Worm (Caenorhabditis elegans) whole organism, L1 larva: ENCODE measurements around the gene rps-18.

Experiments used
- C16A3.4 ChIP-seq: fragments of 150-350 bp; optimal IDR thresholded peaks from 2 replicates; lab custom pipeline; 2014; ENCODE audit warnings: missing biosample characterization, missing genetic modification characterization
- aha-1 ChIP-seq: fragments of 150-350 bp; optimal IDR thresholded peaks from 2 replicates; lab custom pipeline; 2014; ENCODE audit warnings: missing biosample characterization, missing genetic modification characterization
- blmp-1 ChIP-seq: fragments of 150-350 bp; optimal IDR thresholded peaks from 2 replicates; lab custom pipeline; 2014; ENCODE audit warnings: missing biosample characterization, missing genetic modification characterization
- ceh-8 ChIP-seq: fragments of 200-800 bp; sonication (Bioruptor generic); optimal IDR thresholded peaks from 2 replicates; lab custom pipeline; 2018; ENCODE audit warnings: mild to moderate bottlenecking, missing genetic modification characterization, moderate library complexity, missing compliant biosample characterization
- ceh-82 ChIP-seq, 3 experiments: fragments of 150-350 bp in 1 of 3; sonication (generic microtip) in 2 of 3; optimal IDR thresholded peaks; 2 replicates each; lab custom pipeline; 2014 to 2017; ENCODE audit warnings: missing biosample characterization in 3 of 3, missing genetic modification characterization in 3 of 3
- ces-1 ChIP-seq: fragments of 150-350 bp; optimal IDR thresholded peaks from 2 replicates; lab custom pipeline; 2014; ENCODE audit warnings: missing biosample characterization, missing genetic modification reagents, missing genetic modification characterization
- dpl-1 ChIP-seq, 3 experiments: fragments of 150-350 bp in 2 of 3; sonication (generic microtip) in 1 of 3; optimal IDR thresholded peaks; 2 replicates each; lab custom pipeline; 2014 to 2017; ENCODE audit warnings: missing biosample characterization in 3 of 3, missing genetic modification characterization in 3 of 3, missing genetic modification reagents in 3 of 3
- dsc-1 ChIP-seq: sonication (generic microtip); optimal IDR thresholded peaks from 2 replicates; lab custom pipeline; 2016; ENCODE audit warnings: mild to moderate bottlenecking, missing genetic modification characterization, missing compliant biosample characterization
- efl-1 ChIP-seq, 4 experiments: fragments of 150-350 bp; optimal IDR thresholded peaks in 3 of 4; peaks in 1 of 4; 1 replicate in 1 of 4; 2 replicates in 3 of 4; lab custom pipeline; 2014; ENCODE audit warnings: missing biosample characterization in 2 of 4, missing genetic modification characterization in 2 of 4, missing genetic modification reagents in 2 of 4
- egl-13 ChIP-seq: sonication (generic microtip); optimal IDR thresholded peaks from 2 replicates; lab custom pipeline; 2016; ENCODE audit warnings: missing genotype, missing genetic modification reagents, missing genetic modification characterization, missing compliant biosample characterization
- elt-3 ChIP-seq, 6 experiments: fragments of 150-350 bp in 1 of 6; sonication (generic microtip); optimal IDR thresholded peaks; 2 replicates each; lab custom pipeline; 2017 to 2018; ENCODE audit warnings: missing biosample characterization in 6 of 6, missing genetic modification characterization in 6 of 6, inconsistent platforms in 1 of 6
- ets-5 ChIP-seq: fragments of 200-800 bp; sonication (Bioruptor generic); IDR thresholded peaks from 2 replicates; pipeline ENCODE4 v1.3.6; 2022; ENCODE audit warnings: missing genetic modification characterization, missing compliant biosample characterization
- fkh-10 ChIP-seq: sonication (generic microtip); optimal IDR thresholded peaks from 2 replicates; lab custom pipeline; 2017; ENCODE audit warnings: missing biosample characterization, missing genetic modification reagents, missing genetic modification characterization
- fkh-8 ChIP-seq: sonication (generic microtip); optimal IDR thresholded peaks from 2 replicates; lab custom pipeline; 2016; ENCODE audit warnings: mild to moderate bottlenecking, missing genetic modification characterization, missing compliant biosample characterization
- fos-1 ChIP-seq: fragments of 150-350 bp; optimal IDR thresholded peaks from 2 replicates; lab custom pipeline; 2014; ENCODE audit warnings: missing biosample characterization, missing genetic modification characterization
- grh-1 ChIP-seq: fragments of 200-800 bp; sonication (Bioruptor generic); IDR thresholded peaks from 2 replicates; pipeline ENCODE4 v1.3.6; 2022; ENCODE audit warnings: missing genetic modification reagents, missing genetic modification characterization, missing compliant biosample characterization
- hlh-17 ChIP-seq: fragments of 200-800 bp; sonication (Bioruptor generic); optimal IDR thresholded peaks from 2 replicates; lab custom pipeline; 2018; ENCODE audit warnings: missing genetic modification characterization, mild to moderate bottlenecking, missing compliant biosample characterization, moderate library complexity, borderline replicate concordance
- irx-1 ChIP-seq: sonication (generic microtip); optimal IDR thresholded peaks from 2 replicates; lab custom pipeline; 2016; ENCODE audit warnings: missing genetic modification characterization, missing compliant biosample characterization
- jun-1 ChIP-seq: fragments of 150-350 bp; optimal IDR thresholded peaks from 2 replicates; lab custom pipeline; 2014; ENCODE audit warnings: missing biosample characterization, missing genetic modification reagents, missing genetic modification characterization
- lin-13 ChIP-seq: fragments of 150-350 bp; optimal IDR thresholded peaks from 2 replicates; lab custom pipeline; 2014; ENCODE audit warnings: missing biosample characterization, missing genetic modification reagents, missing genetic modification characterization
- lin-14 ChIP-seq: fragments of 200-800 bp; sonication (Bioruptor generic); optimal IDR thresholded peaks from 2 replicates; lab custom pipeline; 2018; ENCODE audit warnings: mild to moderate bottlenecking, missing genetic modification characterization, moderate library complexity, missing compliant biosample characterization
- lin-35 ChIP-seq, 2 experiments: fragments of 150-350 bp; optimal IDR thresholded peaks; 2 replicates each; lab custom pipeline; 2014; ENCODE audit warnings: missing biosample characterization in 2 of 2, missing genetic modification characterization in 2 of 2, missing genetic modification reagents in 2 of 2
- lsy-2 ChIP-seq, 2 experiments: fragments of 150-350 bp; optimal IDR thresholded peaks; 2 replicates each; lab custom pipeline; 2014; ENCODE audit warnings: missing biosample characterization in 2 of 2, missing genetic modification characterization in 2 of 2
- mab-9 ChIP-seq: fragments of 200-800 bp; sonication (Bioruptor generic); IDR thresholded peaks from 2 replicates; pipeline ENCODE4 v1.3.6; 2022; ENCODE audit warnings: missing genetic modification reagents, missing genetic modification characterization, missing compliant biosample characterization
- mdl-1 ChIP-seq, 2 experiments: fragments of 150-350 bp; optimal IDR thresholded peaks; 2 replicates each; lab custom pipeline; 2014 to 2017; ENCODE audit warnings: missing biosample characterization in 2 of 2, missing genetic modification characterization in 2 of 2, inconsistent platforms in 1 of 2
- mep-1 ChIP-seq: fragments of 150-350 bp; optimal IDR thresholded peaks from 2 replicates; lab custom pipeline; 2014; ENCODE audit warnings: missing biosample characterization, missing genetic modification characterization
- nhr-12 ChIP-seq: sonication (generic microtip); optimal IDR thresholded peaks from 2 replicates; lab custom pipeline; 2017; ENCODE audit warnings: missing biosample characterization, missing genetic modification characterization
- nhr-19 ChIP-seq: fragments of 200-800 bp; sonication (Bioruptor generic); conservative IDR thresholded peaks from 2 replicates; pipeline ENCODE4 v1.3.6; 2022; ENCODE audit warnings: missing genetic modification characterization, missing compliant biosample characterization
- nhr-20 ChIP-seq: sonication (generic microtip); optimal IDR thresholded peaks from 2 replicates; lab custom pipeline; 2016; ENCODE audit warnings: mild to moderate bottlenecking, missing genetic modification characterization, missing compliant biosample characterization
- nhr-237 ChIP-seq: fragments of 150-350 bp; optimal IDR thresholded peaks from 2 replicates; lab custom pipeline; 2014; ENCODE audit warnings: missing biosample characterization, missing genetic modification characterization
- nhr-47 ChIP-seq: sonication (generic microtip); optimal IDR thresholded peaks from 2 replicates; lab custom pipeline; 2016; ENCODE audit warnings: mild to moderate bottlenecking, missing genetic modification characterization, moderate library complexity, missing compliant biosample characterization
- nhr-71 ChIP-seq: sonication (generic microtip); optimal IDR thresholded peaks from 2 replicates; lab custom pipeline; 2016; ENCODE audit warnings: mild to moderate bottlenecking, missing genetic modification characterization, moderate library complexity, missing compliant biosample characterization
- nhr-85 ChIP-seq: sonication (generic microtip); peaks from one replicate; lab custom pipeline; 2016; ENCODE audit warnings: missing genetic modification characterization, inconsistent platforms, missing compliant biosample characterization
- nhr-90 ChIP-seq: sonication (generic microtip); optimal IDR thresholded peaks from 2 replicates; lab custom pipeline; 2016; ENCODE audit warnings: mild to moderate bottlenecking, missing genetic modification characterization, missing compliant biosample characterization; ENCODE audit not compliant: poor library complexity
- rnt-1 ChIP-seq: sonication (generic microtip); optimal IDR thresholded peaks from 2 replicates; lab custom pipeline; 2016; ENCODE audit warnings: mild to moderate bottlenecking, missing genetic modification characterization, moderate library complexity, missing compliant biosample characterization
- skn-1 ChIP-seq: fragments of 150-350 bp; optimal IDR thresholded peaks from 2 replicates; lab custom pipeline; 2014; ENCODE audit warnings: missing biosample characterization, missing genetic modification characterization
- snpc-4 ChIP-seq: fragments of 150-350 bp; optimal IDR thresholded peaks from 2 replicates; lab custom pipeline; 2014; ENCODE audit warnings: missing biosample characterization, missing genetic modification characterization
- snu-23 ChIP-seq: sonication (generic microtip); optimal IDR thresholded peaks from 2 replicates; lab custom pipeline; 2016; ENCODE audit warnings: missing genetic modification characterization, missing compliant biosample characterization
- swsn-7 ChIP-seq: sonication (generic microtip); optimal IDR thresholded peaks from 2 replicates; lab custom pipeline; 2016; ENCODE audit warnings: missing genetic modification characterization, missing compliant biosample characterization
- tbx-2 ChIP-seq: sonication (generic microtip); optimal IDR thresholded peaks from 2 replicates; lab custom pipeline; 2016; ENCODE audit warnings: missing genetic modification characterization, missing compliant biosample characterization
- unc-130 ChIP-seq: fragments of 150-350 bp; optimal IDR thresholded peaks from 2 replicates; lab custom pipeline; 2017; ENCODE audit warnings: missing biosample characterization, missing genetic modification characterization, inconsistent platforms
- unc-62 ChIP-seq: fragments of 150-350 bp; optimal IDR thresholded peaks from 2 replicates; lab custom pipeline; 2014; ENCODE audit warnings: missing biosample characterization, missing genetic modification reagents, missing genetic modification characterization
- unc-86 ChIP-seq: sonication (generic microtip); optimal IDR thresholded peaks from 2 replicates; lab custom pipeline; 2016; ENCODE audit warnings: missing genetic modification characterization, missing compliant biosample characterization
- unc-98 ChIP-seq: fragments of 200-800 bp; sonication (Bioruptor generic); IDR thresholded peaks from 2 replicates; pipeline ENCODE4 v1.3.6; 2022; ENCODE audit warnings: missing genetic modification characterization, missing compliant biosample characterization
- xbp-1 ChIP-seq: sonication (generic microtip); optimal IDR thresholded peaks from 2 replicates; lab custom pipeline; 2016; ENCODE audit warnings: missing genetic modification characterization, missing compliant biosample characterization
- zip-4 ChIP-seq: fragments of 200-800 bp; sonication (Bioruptor generic); optimal IDR thresholded peaks from 2 replicates; lab custom pipeline; 2018; ENCODE audit warnings: mild to moderate bottlenecking, missing genetic modification characterization, moderate library complexity, missing compliant biosample characterization
- ztf-4 ChIP-seq: fragments of 150-350 bp; optimal IDR thresholded peaks from 2 replicates; lab custom pipeline; 2014; ENCODE audit warnings: missing biosample characterization, missing genetic modification characterization

The rps-18 gene

ce11 chrIV:14792602-14793232 is 32.8 kb upstream of the rps-18 start, which contains the start of gene gdi-1:
Gene gdi-1, minus strand, starts transcription at chrIV:14792887.
- TF ChIP-seq xbp-1 (no peak), ztf-4 (tag; lab: Kevin White, UChicago) (peak; percentile 12), ceh-8 (GFP tag; lab: Kevin White, UChicago) (no peak), fos-1 (no peak), zip-4 (GFP tag; lab: Kevin White, UChicago) (no peak)
- TF ChIP-seq, all 84 proteins: peak for 1

- TF ChIP-seq snu-23 (GFP tag; lab: Kevin White, UChicago) (peak; percentile 47), tbx-2 (tag; lab: Kevin White, UChicago) (peak; percentile 56), nhr-20 (peak; percentile 46), C16A3.4 (tag; lab: Kevin White, UChicago) (peak; percentile 53), xbp-1 (peak; percentile 55), egl-13 (tag; lab: Kevin White, UChicago) (peak; percentile 25), unc-62 (no peak), aha-1 (tag; lab: Kevin White, UChicago) (no peak), unc-98 (no peak), fos-1 (no peak), lsy-2 (tag; optimal IDR thresholded peaks at IDR 0.05; lab: Kevin White, UChicago) (peak; percentile 33 to 46), swsn-7 (peak; percentile 64), nhr-12 (tag; lab: Kevin White, UChicago) (no peak), dpl-1 (GFP tag; optimal IDR thresholded peaks at IDR 0.05; lab: Kevin White, UChicago) (peak in 1 of 3 experiments; percentile 32), skn-1 (tag; lab: Kevin White, UChicago) (peak; percentile 37), mep-1 (tag; lab: Kevin White, UChicago) (peak; percentile 65), lin-35 (GFP tag; optimal IDR thresholded peaks at IDR 0.05; lab: Kevin White, UChicago) (peak; percentile 38 to 52), lin-14 (GFP tag; lab: Kevin White, UChicago) (peak; percentile 86), dsc-1 (tag; lab: Kevin White, UChicago) (peak; percentile 7), irx-1 (no peak), ets-5 (no peak), nhr-71 (tag; lab: Kevin White, UChicago) (peak; percentile 62), fkh-10 (GFP tag; lab: Kevin White, UChicago) (peak; percentile 54), ztf-4 (tag; lab: Kevin White, UChicago) (peak; percentile 37), grh-1 (GFP tag; lab: Robert Waterston, UW) (no peak), ces-1 (GFP tag; lab: Kevin White, UChicago) (no peak), rnt-1 (tag; lab: Kevin White, UChicago) (peak; percentile 14), nhr-85 (peak; percentile 10), nhr-237 (peak; percentile 3), nhr-19 (GFP tag; lab: Robert Waterston, UW) (peak; percentile 15; the same call in 1 of the 2 replicates), lin-13 (GFP tag; lab: Kevin White, UChicago) (peak; percentile 51), unc-86 (tag; lab: Kevin White, UChicago) (peak; percentile 49), ceh-82 (tag; optimal IDR thresholded peaks at IDR 0.05; lab: Kevin White, UChicago) (peak; percentile 50 to 69 (median 54)), nhr-90 (tag; lab: Kevin White, UChicago) (peak; percentile 23), unc-130 (tag; lab: Kevin White, UChicago) (peak; percentile 8), hlh-17 (GFP tag; lab: Kevin White, UChicago) (no peak), efl-1 (optimal IDR thresholded peaks at IDR 0.05; lab: Kevin White, UChicago) (peak; percentile 48 to 57), efl-1 (GFP tag; optimal IDR thresholded peaks at IDR 0.05 in 1 of 2; lab: Kevin White, UChicago) (peak in 1 of 2 experiments; percentile 81), fkh-8 (peak; percentile 69), blmp-1 (tag; lab: Kevin White, UChicago) (peak; percentile 100), elt-3 (tag; optimal IDR thresholded peaks at IDR 0.05; lab: Kevin White, UChicago) (peak in 1 of 6 experiments; percentile 63), jun-1 (tag; lab: Kevin White, UChicago) (peak; percentile 38), mab-9 (GFP tag; lab: Robert Waterston, UW) (no peak), mdl-1 (tag; optimal IDR thresholded peaks at IDR 0.05; lab: Kevin White, UChicago) (peak in 1 of 2 experiments; percentile 84), snpc-4 (tag; lab: Kevin White, UChicago) (no peak), nhr-47 (tag; lab: Kevin White, UChicago) (peak; percentile 65)
Observed at ce11 chrIV:14793900-14794624, 31.4 kb upstream of the rps-18 start.
